Worm (Caenorhabditis elegans): ENCODE data around the gene F47B8.5.

F47B8.5 gene

DNA sequence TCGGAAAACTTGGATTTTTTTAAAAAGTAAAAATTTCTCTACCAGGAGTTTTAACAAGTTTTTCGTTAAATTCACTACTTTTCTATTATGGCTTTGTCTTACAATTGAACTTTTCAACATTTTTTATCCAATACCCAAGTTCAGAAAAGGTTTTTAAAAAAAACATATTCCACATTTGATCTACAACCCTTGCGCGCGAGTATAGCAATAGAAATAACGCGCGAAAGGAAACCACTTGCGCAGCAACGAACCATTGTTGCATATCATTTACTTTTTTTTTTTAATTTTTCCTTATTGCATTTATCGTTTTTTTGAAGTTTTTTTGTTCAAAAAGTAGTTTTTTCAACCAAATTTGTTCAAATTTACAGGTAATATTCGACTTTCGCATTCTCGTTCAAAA is 41.9 kb downstream of the F47B8.5 start, which contains the start of gene F40G12.11 (continued):
- TF ChIP-seq ceh-27 (GFP tag; optimal IDR thresholded peaks at IDR 0.05) (no peak), ZK185.1 (tag; optimal IDR thresholded peaks at IDR 0.05; ENCODE audit: poor library complexity, severe bottlenecking) (no peak)

- no peak for TF ChIP-seq ccch-3 (GFP tag; optimal IDR thresholded peaks at IDR 0.05)
- TF ChIP-seq somi-1 (GFP tag; optimal IDR thresholded peaks at IDR 0.05): no peak
- no peak for TF ChIP-seq lin-26 (GFP tag; IDR thresholded peaks at IDR 0.05)
These were observed 44.4 kb downstream of the F47B8.5 start, which contains the start of gene F40G12.10 for ce11 chrV:14283241-14283640. TSS of gene F40G12.10 (plus strand) at chrV:14283541.

DNA sequence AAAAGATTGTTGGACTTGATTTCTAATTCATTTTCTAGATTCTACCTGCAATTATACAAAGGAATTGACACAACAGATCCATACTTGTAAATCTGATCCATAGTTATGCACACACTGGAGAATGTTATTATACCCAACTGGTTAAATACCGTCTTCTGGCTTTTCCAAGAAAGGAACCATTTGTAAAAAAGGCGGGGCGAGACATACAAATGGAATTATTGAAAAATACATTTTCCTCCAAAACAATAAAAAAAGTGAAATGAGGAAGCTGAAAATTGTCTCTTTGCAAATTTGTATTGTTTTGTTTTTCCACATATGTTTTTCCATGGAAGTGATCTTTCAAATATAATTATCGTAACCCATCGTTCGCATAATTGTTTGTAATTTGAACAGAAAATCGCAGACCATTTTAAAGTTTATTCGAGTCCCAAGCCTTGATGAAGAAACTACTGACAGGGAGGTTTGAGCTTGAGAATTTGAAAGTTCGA is 45.4 kb downstream of the F47B8.5 start, which contains the start of the genes srt-74 and F40G12.9:
srt-74 (minus strand) TSS at position 101 of the 488 bp plus-strand sequence.
F40G12.9 (plus strand) TSS at position 438 of the 488 bp plus-strand sequence.
- TF ChIP-seq lsy-27 (tag; optimal IDR thresholded peaks at IDR 0.05; ENCODE audit: borderline replicate concordance, insufficient read depth) (no peak), B0035.1 (tag; optimal IDR thresholded peaks at IDR 0.05) (no peak), F37B4.10 (GFP tag; IDR thresholded peaks at IDR 0.05) (no peak), C06A6.2 (GFP tag; conservative IDR thresholded peaks at IDR 0.05) (no peak), nhr-80 (tag; optimal IDR thresholded peaks at IDR 0.05) (no peak), snpc-4 (GFP tag; optimal IDR thresholded peaks at IDR 0.05) (no peak), snpc-4 (tag; optimal IDR thresholded peaks at IDR 0.05) (no peak), lag-1 (GFP tag; IDR thresholded peaks at IDR 0.05) (no peak)

DNA sequence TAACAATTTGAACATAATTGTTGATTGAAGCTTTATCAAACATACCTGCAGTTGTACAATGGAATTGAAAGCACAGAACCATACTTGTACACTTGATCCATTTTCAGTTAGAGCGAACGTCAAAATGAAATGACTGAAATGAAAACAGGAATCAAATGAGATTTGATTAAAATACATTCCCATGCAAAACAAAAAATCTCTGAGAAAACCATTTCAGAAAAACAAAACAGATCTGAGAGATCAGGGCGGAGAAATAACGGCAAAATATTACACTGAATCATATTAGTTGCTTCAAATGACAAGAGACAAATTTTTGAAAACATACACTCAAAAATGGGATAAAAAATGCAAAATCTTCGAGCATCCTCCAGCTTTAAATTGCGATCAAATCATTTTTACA is 47.9 kb downstream of the F47B8.5 start, which contains the start of gene srt-33:
srt-33 (minus strand) TSS at position 101 of the 400 bp plus-strand sequence.
- TF ChIP-seq cebp-1 (GFP tag; IDR thresholded peaks at IDR 0.05) (no peak), cebp-1 (tag; optimal IDR thresholded peaks at IDR 0.05) (no peak), madf-6 (GFP tag; IDR thresholded peaks at IDR 0.05) (no peak), egl-18 (GFP tag; IDR thresholded peaks at IDR 0.05) (no peak), F52B5.7 (tag; optimal IDR thresholded peaks at IDR 0.05) (no peak), nhr-80 (tag; optimal IDR thresholded peaks at IDR 0.05) (no peak), ZK185.1 (tag; optimal IDR thresholded peaks at IDR 0.05; ENCODE audit: poor library complexity, severe bottlenecking) (no peak), hmg-20 (GFP tag; IDR thresholded peaks at IDR 0.05) (no peak)

ce11 chrV:14277456-14277855 is 50.2 kb downstream of the F47B8.5 start:
- peak; percentile 52 for TF ChIP-seq mcd-1 (GFP tag; IDR thresholded peaks at IDR 0.05)
- peak; percentile 48 for TF ChIP-seq D2030.7 (GFP tag; IDR thresholded peaks at IDR 0.05)
- peak; percentile 19 for TF ChIP-seq lsl-1 (GFP tag; optimal IDR thresholded peaks at IDR 0.05)
- 0 out of 2 replicates have a peak, but pooled peaks have one; percentile 23 for TF ChIP-seq hsf-1 (GFP tag; IDR thresholded peaks at IDR 0.05)
- TF ChIP-seq madf-6 (GFP tag; IDR thresholded peaks at IDR 0.05): peak; percentile 55
- TF ChIP-seq tbp1 (GFP tag; optimal IDR thresholded peaks at IDR 0.05): peak; percentile 51
- TF ChIP-seq attf-6 (GFP tag; IDR thresholded peaks at IDR 0.05): peak; percentile 87; the same call in 1 of the 2 replicates
- peak; percentile 53; the same call in 1 of the 2 replicates for TF ChIP-seq lin-26 (GFP tag; IDR thresholded peaks at IDR 0.05)
- TF ChIP-seq snpc-1.1 (tag; optimal IDR thresholded peaks at IDR 0.05; ENCODE audit: insufficient read depth): peak; percentile 90
- peak; percentile 87 for TF ChIP-seq him-1 (tag; optimal IDR thresholded peaks at IDR 0.05)
- TF ChIP-seq snpc-4 (GFP tag; optimal IDR thresholded peaks at IDR 0.05): peak; percentile 78
- TF ChIP-seq snpc-4 (tag; optimal IDR thresholded peaks at IDR 0.05): peak; percentile 68 to 93 (median 85)
- peak; percentile 43 for TF ChIP-seq snpc-1.3 (tag; optimal IDR thresholded peaks at IDR 0.05; ENCODE audit: insufficient read depth)
- 0 out of 2 replicates have a peak, but pooled peaks have one; percentile 19 for TF ChIP-seq B0019.2 (GFP tag; conservative IDR thresholded peaks at IDR 0.05)
- peak; percentile 25; the same call in 1 of the 2 replicates for TF ChIP-seq F33H1.4 (GFP tag; IDR thresholded peaks at IDR 0.05)
